Fruit fly (Drosophila melanogaster): ENCODE measurements around the gene CG15742.

CG15742 gene

dm6 chrX:13228208-13228606 lies 30.1 kb downstream of the CG15742 start:
- TF ChIP-seq insv (optimal IDR thresholded peaks at IDR 0.05) (no peak), h (optimal IDR thresholded peaks at IDR 0.05) (no peak), Sin3A (optimal IDR thresholded peaks at IDR 0.05) (no peak), psq (optimal IDR thresholded peaks at IDR 0.05) (no peak), ttk (optimal IDR thresholded peaks at IDR 0.05) (no peak), Myc (optimal IDR thresholded peaks at IDR 0.05) (no peak)

DNA sequence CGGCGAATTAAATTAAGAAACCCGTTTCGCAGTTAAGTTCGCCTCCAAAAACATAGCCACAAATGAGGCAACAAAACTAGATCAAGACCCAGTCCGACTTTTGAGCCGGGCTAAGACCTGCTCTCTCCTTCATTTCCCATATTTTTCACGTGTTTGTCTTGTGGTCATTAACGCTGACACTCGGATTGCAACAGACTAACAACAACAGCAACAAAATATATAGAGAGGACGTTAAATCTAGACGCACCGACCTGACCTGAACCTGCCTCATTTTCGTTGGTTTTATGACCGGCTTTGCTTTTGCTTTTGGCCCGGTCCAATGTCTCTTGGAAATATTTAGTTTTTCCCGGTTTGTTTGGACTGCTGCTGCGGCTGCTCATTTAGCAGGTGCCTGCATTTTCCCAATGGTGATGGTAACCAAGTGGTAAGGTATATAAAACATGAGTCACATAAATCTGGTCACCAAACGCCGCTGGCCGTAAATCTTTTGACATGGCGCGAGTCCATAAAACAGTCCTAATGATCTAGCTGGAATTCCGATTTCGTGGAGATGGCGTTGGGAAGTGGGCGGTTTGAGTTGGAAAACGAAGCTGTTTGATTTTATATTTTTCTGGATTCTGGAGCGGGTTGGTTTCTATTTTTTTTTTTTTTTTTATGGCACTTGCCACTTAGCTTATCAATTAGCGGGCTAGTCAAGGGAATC lies 30.6 kb downstream of the CG15742 start:
- TF ChIP-seq h (optimal IDR thresholded peaks at IDR 0.05) (no peak), Sin3A (optimal IDR thresholded peaks at IDR 0.05) (no peak), ttk (optimal IDR thresholded peaks at IDR 0.05) (no peak), insv (optimal IDR thresholded peaks at IDR 0.05) (no peak), Myc (optimal IDR thresholded peaks at IDR 0.05) (no peak), psq (optimal IDR thresholded peaks at IDR 0.05) (no peak)

- TF ChIP-seq psq (optimal IDR thresholded peaks at IDR 0.05), result no peak
- TF ChIP-seq ttk (optimal IDR thresholded peaks at IDR 0.05), result no peak
- no peak for TF ChIP-seq insv (optimal IDR thresholded peaks at IDR 0.05)
- no peak for TF ChIP-seq Sin3A (optimal IDR thresholded peaks at IDR 0.05)
- no peak for TF ChIP-seq h (optimal IDR thresholded peaks at IDR 0.05)
- TF ChIP-seq Myc (optimal IDR thresholded peaks at IDR 0.05), result no peak
Observed at dm6 chrX:13226478-13226877, 31.8 kb downstream of the CG15742 start.

DNA sequence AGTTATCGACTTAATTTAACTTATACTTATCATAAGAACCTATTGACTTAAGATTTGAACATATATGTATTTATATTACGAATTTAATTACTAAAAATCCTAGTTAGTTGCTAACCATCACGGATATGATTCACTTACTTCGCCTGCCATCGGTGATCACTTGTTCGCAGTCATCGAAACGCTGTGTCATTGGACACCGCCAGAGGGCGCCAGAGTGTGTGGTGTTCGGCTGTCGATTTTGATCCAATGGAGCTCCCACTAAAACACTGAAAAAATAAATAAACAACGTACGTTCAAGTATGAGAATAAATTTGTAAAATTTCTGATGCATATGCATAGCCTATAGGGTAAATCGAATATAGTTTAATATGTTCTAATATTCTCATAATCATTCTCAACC lies 33.4 kb downstream of the CG15742 start:
- TF ChIP-seq Myc (optimal IDR thresholded peaks at IDR 0.05) (no peak), insv (optimal IDR thresholded peaks at IDR 0.05) (no peak), psq (optimal IDR thresholded peaks at IDR 0.05) (no peak), ttk (optimal IDR thresholded peaks at IDR 0.05) (no peak), h (optimal IDR thresholded peaks at IDR 0.05) (no peak), Sin3A (optimal IDR thresholded peaks at IDR 0.05) (no peak)

DNA sequence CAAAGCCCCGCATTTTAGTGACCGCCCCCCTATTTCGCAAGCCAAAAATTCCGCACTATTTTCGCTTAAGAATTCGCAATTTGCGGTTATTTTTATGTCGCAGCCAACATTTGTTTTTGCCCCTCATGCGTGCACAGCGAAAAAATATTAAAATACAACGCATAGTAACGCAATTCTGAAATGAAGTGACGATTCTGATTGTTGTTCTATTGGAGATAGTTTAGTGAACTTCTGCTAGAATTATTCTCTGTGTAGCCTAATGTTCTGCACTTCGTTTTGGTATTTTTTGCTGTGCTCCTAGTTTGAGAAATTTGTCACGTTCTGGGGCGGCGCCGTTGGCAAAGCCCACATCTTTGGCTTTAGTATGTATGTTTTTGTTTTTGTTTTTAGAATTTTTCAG lies 36.5 kb downstream of the CG15742 start:
- no peak for TF ChIP-seq h (optimal IDR thresholded peaks at IDR 0.05)

DNA sequence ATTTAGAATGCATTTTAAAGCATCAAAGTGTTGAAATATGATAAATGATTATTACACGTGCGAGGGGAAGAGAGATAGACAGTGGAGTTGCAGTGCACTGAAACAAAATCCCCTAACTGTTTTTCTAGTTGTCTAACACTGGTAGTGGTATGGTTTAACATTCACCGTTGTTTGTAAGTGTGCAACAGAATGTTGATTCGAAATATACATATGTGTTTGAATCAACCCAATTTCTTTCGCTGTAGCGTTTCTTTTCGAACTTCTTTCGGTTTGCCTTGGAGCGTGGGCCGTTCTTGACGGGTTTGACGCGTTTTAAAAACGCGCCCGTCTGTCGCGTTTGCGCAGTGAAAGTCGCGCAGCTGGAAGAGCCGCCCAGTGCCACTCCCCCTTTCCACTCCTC lies 37.0 kb downstream of the CG15742 start:
- no peak for TF ChIP-seq ttk (optimal IDR thresholded peaks at IDR 0.05)
- TF ChIP-seq Sin3A (optimal IDR thresholded peaks at IDR 0.05), result no peak
- no peak for TF ChIP-seq insv (optimal IDR thresholded peaks at IDR 0.05)
- TF ChIP-seq psq (optimal IDR thresholded peaks at IDR 0.05), result no peak
- TF ChIP-seq Myc (optimal IDR thresholded peaks at IDR 0.05), result no peak
- no peak for TF ChIP-seq h (optimal IDR thresholded peaks at IDR 0.05)

dm6 chrX:13220418-13220817 lies 37.9 kb downstream of the CG15742 start:
- no peak for TF ChIP-seq psq (optimal IDR thresholded peaks at IDR 0.05)
- no peak for TF ChIP-seq ttk (optimal IDR thresholded peaks at IDR 0.05)
- no peak for TF ChIP-seq Myc (optimal IDR thresholded peaks at IDR 0.05)
- TF ChIP-seq Sin3A (optimal IDR thresholded peaks at IDR 0.05), result no peak
- no peak for TF ChIP-seq h (optimal IDR thresholded peaks at IDR 0.05)
- TF ChIP-seq insv (optimal IDR thresholded peaks at IDR 0.05), result no peak

- no peak for TF ChIP-seq Sin3A (optimal IDR thresholded peaks at IDR 0.05)
- no peak for TF ChIP-seq h (optimal IDR thresholded peaks at IDR 0.05)
- no peak for TF ChIP-seq ttk (optimal IDR thresholded peaks at IDR 0.05)
- TF ChIP-seq psq (optimal IDR thresholded peaks at IDR 0.05), result no peak
- no peak for TF ChIP-seq Myc (optimal IDR thresholded peaks at IDR 0.05)
- no peak for TF ChIP-seq insv (optimal IDR thresholded peaks at IDR 0.05)
Observed at dm6 chrX:13219290-13219689, 39.0 kb downstream of the CG15742 start.

DNA sequence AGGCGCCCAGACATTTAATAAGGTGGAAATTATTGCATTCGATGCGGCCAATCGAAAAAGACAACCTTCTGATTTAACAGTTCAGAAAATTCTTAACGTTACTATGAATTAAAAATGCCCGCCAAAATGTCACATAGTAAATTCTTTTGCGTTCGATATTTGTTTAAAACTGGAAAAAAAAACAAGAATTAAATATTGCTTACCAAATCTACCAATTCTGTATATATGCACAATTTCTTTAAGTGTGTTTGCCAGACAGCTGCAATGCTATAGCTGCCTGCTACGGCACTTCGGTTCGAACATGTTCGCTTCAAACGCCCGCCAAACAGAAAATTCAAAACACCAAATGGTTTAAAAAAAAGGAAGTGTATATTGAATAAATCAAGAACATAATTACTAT lies 44.2 kb downstream of the CG15742 start:
- TF ChIP-seq psq (optimal IDR thresholded peaks at IDR 0.05), result no peak
- TF ChIP-seq insv (optimal IDR thresholded peaks at IDR 0.05), result no peak
- no peak for TF ChIP-seq ttk (optimal IDR thresholded peaks at IDR 0.05)
- TF ChIP-seq Sin3A (optimal IDR thresholded peaks at IDR 0.05), result no peak
- TF ChIP-seq h (optimal IDR thresholded peaks at IDR 0.05), result no peak
- no peak for TF ChIP-seq Myc (optimal IDR thresholded peaks at IDR 0.05)

DNA sequence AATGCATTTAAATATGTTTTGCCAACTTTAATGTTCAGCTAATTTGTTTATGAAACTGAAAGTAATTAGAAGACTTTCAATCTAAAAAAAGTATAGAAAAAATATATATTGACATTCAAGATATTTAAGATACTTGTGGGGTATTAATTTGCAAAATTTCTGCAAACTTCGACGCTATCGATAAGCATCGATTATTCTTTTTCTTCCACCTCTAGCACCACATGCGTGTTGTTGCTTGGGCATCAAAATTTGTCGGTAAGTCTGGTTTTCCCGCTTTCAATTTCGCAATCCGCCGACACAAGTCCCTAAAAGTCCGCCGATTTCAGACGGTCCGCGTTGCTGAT lies 46.2 kb downstream of the CG15742 start, which contains the start of gene REG:
REG (plus strand) TSS at position 188 of the 344 bp plus-strand sequence.
- TF ChIP-seq ttk (optimal IDR thresholded peaks at IDR 0.05) (no peak), h (optimal IDR thresholded peaks at IDR 0.05) (no peak), Myc (optimal IDR thresholded peaks at IDR 0.05) (no peak), psq (optimal IDR thresholded peaks at IDR 0.05) (no peak), Sin3A (optimal IDR thresholded peaks at IDR 0.05) (no peak), insv (optimal IDR thresholded peaks at IDR 0.05) (no peak)

dm6 chrX:13211357-13212137 lies 46.7 kb downstream of the CG15742 start, which contains the start of gene sno:
Gene sno (minus strand): TSS chrX:13211674.
- TF ChIP-seq insv (optimal IDR thresholded peaks at IDR 0.05) (no peak), Sin3A (optimal IDR thresholded peaks at IDR 0.05) (no peak), ttk (optimal IDR thresholded peaks at IDR 0.05) (no peak), psq (optimal IDR thresholded peaks at IDR 0.05) (no peak), h (optimal IDR thresholded peaks at IDR 0.05) (no peak), Myc (optimal IDR thresholded peaks at IDR 0.05) (no peak)

DNA sequence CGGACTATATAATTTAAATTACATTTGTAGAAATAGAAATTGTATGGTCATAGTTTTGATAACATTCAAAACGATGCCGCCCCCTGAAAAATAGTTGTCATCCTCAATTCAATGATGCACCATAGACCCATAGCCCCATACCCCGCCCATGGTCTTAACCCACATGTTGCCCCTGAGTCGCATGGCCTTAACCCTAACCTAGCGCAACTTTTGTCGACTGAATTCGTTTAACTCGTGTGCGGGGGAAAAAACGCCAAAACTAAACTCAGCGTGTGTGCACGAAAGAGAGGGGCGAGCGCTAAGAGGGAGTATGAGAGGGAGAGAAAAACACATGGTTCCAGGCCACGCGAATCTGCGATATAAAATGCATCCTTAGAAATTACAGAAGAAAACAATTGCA lies 47.9 kb downstream of the CG15742 start:
- TF ChIP-seq Myc (optimal IDR thresholded peaks at IDR 0.05) (no peak), h (optimal IDR thresholded peaks at IDR 0.05) (no peak), Sin3A (optimal IDR thresholded peaks at IDR 0.05) (no peak), ttk (optimal IDR thresholded peaks at IDR 0.05) (no peak), psq (optimal IDR thresholded peaks at IDR 0.05) (no peak), insv (optimal IDR thresholded peaks at IDR 0.05) (no peak)
